Fruit fly (Drosophila melanogaster) whole organism, adult: ENCODE data around the gene Msh6.
A peak's percentile ranks its signal among the peaks of the same experiment; 100 is the strongest.

Source experiments
- CG1620 ChIP-seq: fragments of 200-800 bp; sonication (Bioruptor generic); optimal IDR thresholded peaks from 2 replicates; lab custom pipeline; 2016; ENCODE audit warnings: missing biosample characterization, missing genetic modification characterization
- CG5204 ChIP-seq: fragments of 200-800 bp; sonication (Bioruptor generic); optimal IDR thresholded peaks from 2 replicates; lab custom pipeline; 2016; ENCODE audit warnings: missing biosample characterization, missing genetic modification characterization
- Crg-1 ChIP-seq: fragments of 200-800 bp; sonication (Bioruptor generic); optimal IDR thresholded peaks from 2 replicates; lab custom pipeline; 2016; ENCODE audit warnings: missing biosample characterization, missing genetic modification characterization
- Hr96 ChIP-seq: fragments of 200-800 bp; sonication (Bioruptor generic); optimal IDR thresholded peaks from 2 replicates; lab custom pipeline; 2016; ENCODE audit warnings: missing biosample characterization, missing genetic modification characterization
- Mnt ChIP-seq: fragments of 200-800 bp; sonication (Bioruptor generic); optimal IDR thresholded peaks from 2 replicates; lab custom pipeline; 2016; ENCODE audit warnings: missing biosample characterization, mild to moderate bottlenecking, missing genetic modification characterization
- kay ChIP-seq: fragments of 200-800 bp; sonication (Bioruptor generic); peaks from one replicate; lab custom pipeline; 2016; ENCODE audit warnings: missing biosample characterization, missing genetic modification characterization, borderline replicate concordance
- tj ChIP-seq: fragments of 200-800 bp; sonication (Bioruptor generic); optimal IDR thresholded peaks from 3 replicates; lab custom pipeline; 2017; ENCODE audit warnings: missing biosample characterization, mild to moderate bottlenecking, missing genetic modification characterization, moderate library complexity

dm6 chr3L:15158330-15159114, at the start of gene Msh6, which contains the start of gene Prp31:
- no peak for TF ChIP-seq kay (GFP tag; lab: Kevin White, UChicago)
- peak; percentile 59 for TF ChIP-seq CG1620 (GFP tag; lab: Kevin White, UChicago)
- no peak for TF ChIP-seq CG5204 (GFP tag; lab: Kevin White, UChicago)
- peak; percentile 68 for TF ChIP-seq Hr96 (GFP tag; lab: Kevin White, UChicago)
- TF ChIP-seq Mnt (GFP tag; lab: Kevin White, UChicago), result no peak
- no peak for TF ChIP-seq Crg-1
- TF ChIP-seq tj (GFP tag; lab: Kevin White, UChicago), result peak; percentile 30
